Fruit fly (Drosophila melanogaster): ENCODE measurements around the gene cal1.

Gene cal1

DNA sequence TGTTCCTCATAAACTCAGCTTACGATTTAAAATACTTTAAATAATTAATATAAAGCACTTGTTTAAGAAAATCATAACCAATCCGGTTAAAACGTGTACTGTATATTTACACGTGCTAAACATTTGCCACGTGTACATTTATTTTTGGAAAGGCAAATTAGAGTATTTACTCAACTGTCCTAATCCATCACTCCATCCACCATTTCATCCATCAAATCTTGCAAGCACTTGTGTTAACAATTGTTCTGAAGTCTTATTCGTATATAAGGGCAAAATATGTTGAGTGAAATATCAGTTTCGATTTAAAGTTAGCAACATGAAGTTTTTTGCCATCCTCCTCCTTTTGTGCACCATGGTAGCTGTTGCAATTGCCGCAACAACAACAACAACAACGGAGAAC lies 33.2 kb downstream of the cal1 start, which contains the start of gene CG42779:
TSS of gene CG42779 (plus strand) at position 301 of the 400 bp plus-strand sequence.
- TF ChIP-seq CG34406 (GFP tag; optimal IDR thresholded peaks at IDR 0.05) = no peak
- peak; percentile 26 for TF ChIP-seq fkh (GFP tag; optimal IDR thresholded peaks at IDR 0.05)

- TF ChIP-seq CG11762 (GFP tag; optimal IDR thresholded peaks at IDR 0.05; ENCODE audit: insufficient read depth) = no peak
- TF ChIP-seq CG9139 (GFP tag; optimal IDR thresholded peaks at IDR 0.05) = no peak
- TF ChIP-seq Sox15 (GFP tag; optimal IDR thresholded peaks at IDR 0.05) = no peak
- TF ChIP-seq CG1621 (tag; optimal IDR thresholded peaks at IDR 0.05) = no peak
- peak; percentile 25 for TF ChIP-seq CG8632 (GFP tag; optimal IDR thresholded peaks at IDR 0.05)
- peak; percentile 46 for TF ChIP-seq vri (GFP tag; optimal IDR thresholded peaks at IDR 0.05)
- peak; percentile 2 for TF ChIP-seq cyc (GFP tag; optimal IDR thresholded peaks at IDR 0.05)
- TF ChIP-seq CG31627 (GFP tag; optimal IDR thresholded peaks at IDR 0.05) = peak; percentile 22
- TF ChIP-seq Eip93F (GFP tag; optimal IDR thresholded peaks at IDR 0.05) = no peak
- TF ChIP-seq Hr39 (GFP tag; optimal IDR thresholded peaks at IDR 0.05) = peak; percentile 35
- TF ChIP-seq Sox102F (GFP tag; optimal IDR thresholded peaks at IDR 0.05) = peak; percentile 49
- no peak for TF ChIP-seq fd85E (GFP tag; optimal IDR thresholded peaks at IDR 0.05)
- peak; percentile 64 for TF ChIP-seq CG34406 (GFP tag; optimal IDR thresholded peaks at IDR 0.05)
- no peak for TF ChIP-seq CG16779 (tag; optimal IDR thresholded peaks at IDR 0.05)
- peak; percentile 6 for TF ChIP-seq CG10631 (GFP tag; optimal IDR thresholded peaks at IDR 0.05)
- TF ChIP-seq CG6854 (GFP tag; optimal IDR thresholded peaks at IDR 0.05) = no peak
- TF ChIP-seq Eip75B (GFP tag; optimal IDR thresholded peaks at IDR 0.05) = no peak
- TF ChIP-seq ss (GFP tag; optimal IDR thresholded peaks at IDR 0.05) = no peak
- peak; percentile 58 for TF ChIP-seq CG15336 (GFP tag; IDR thresholded peaks at IDR 0.05)
- no peak for TF ChIP-seq CG6808 (GFP tag; optimal IDR thresholded peaks at IDR 0.05)
- TF ChIP-seq salr (GFP tag; optimal IDR thresholded peaks at IDR 0.05) = no peak
- TF ChIP-seq CG6792 (GFP tag; optimal IDR thresholded peaks at IDR 0.05) = peak; percentile 40
- TF ChIP-seq pdm3 (GFP tag; optimal IDR thresholded peaks at IDR 0.05) = no peak
- TF ChIP-seq fd59A (GFP tag; optimal IDR thresholded peaks at IDR 0.05) = no peak
- TF ChIP-seq Smox (GFP tag; optimal IDR thresholded peaks at IDR 0.05) = peak; percentile 56
- TF ChIP-seq CG4318 (GFP tag; optimal IDR thresholded peaks at IDR 0.05) = peak; percentile 12
- peak; percentile 15 for TF ChIP-seq Sox14 (GFP tag; optimal IDR thresholded peaks at IDR 0.05)
- TF ChIP-seq eg (GFP tag; IDR thresholded peaks at IDR 0.05) = no peak; the same call in 2 of the 3 replicates
- no peak for TF ChIP-seq Lpt (GFP tag; optimal IDR thresholded peaks at IDR 0.05)
- peak; percentile 88 for TF ChIP-seq svp (GFP tag)
- peak; percentile 49 for TF ChIP-seq acj6 (GFP tag; optimal IDR thresholded peaks at IDR 0.05)
- TF ChIP-seq lz (GFP tag; optimal IDR thresholded peaks at IDR 0.05) = peak; percentile 37
- TF ChIP-seq fkh (GFP tag; optimal IDR thresholded peaks at IDR 0.05) = no peak
- TF ChIP-seq spab (GFP tag; optimal IDR thresholded peaks at IDR 0.05) = no peak
- no peak for TF ChIP-seq Ets96B (tag; optimal IDR thresholded peaks at IDR 0.05)
- TF ChIP-seq CG32006 (GFP tag; optimal IDR thresholded peaks at IDR 0.05) = peak; percentile 57
- TF ChIP-seq esn (GFP tag; optimal IDR thresholded peaks at IDR 0.05) = no peak
- no peak for TF ChIP-seq CG6163 (GFP tag; IDR thresholded peaks at IDR 0.05)
- peak; percentile 5 for TF ChIP-seq achi (GFP tag; optimal IDR thresholded peaks at IDR 0.05)
- TF ChIP-seq CG10669 (GFP tag; optimal IDR thresholded peaks at IDR 0.05) = no peak
- no peak for TF ChIP-seq Eip78C (GFP tag)
- TF ChIP-seq CG11294 (GFP tag; IDR thresholded peaks at IDR 0.05) = peak; percentile 13; the same call in 1 of the 2 replicates
- TF ChIP-seq Hr38 (GFP tag; optimal IDR thresholded peaks at IDR 0.05) = no peak
- peak; percentile 33 for TF ChIP-seq OdsH (GFP tag; optimal IDR thresholded peaks at IDR 0.05)
- no peak for TF ChIP-seq CG7368 (GFP tag; optimal IDR thresholded peaks at IDR 0.05)
- peak; percentile 13 for TF ChIP-seq net (GFP tag; optimal IDR thresholded peaks at IDR 0.05)
- TF ChIP-seq dsx (GFP tag; optimal IDR thresholded peaks at IDR 0.05; ENCODE audit: poor library complexity, severe bottlenecking) = no peak
- TF ChIP-seq CG3032 (tag; optimal IDR thresholded peaks at IDR 0.05) = no peak
Measured at dm6 chr3R:17122796-17123504, 34.9 kb downstream of the cal1 start.

Measured in whole organism, prepupa.